Worm (Caenorhabditis elegans): Measurements from ENCODE around the gene pyt-1.

pyt-1 gene

ce11 chrV:10212027-10212426, 17.1 kb downstream of the pyt-1 start, which contains the start of gene zhit-3:
Gene zhit-3 (minus strand): TSS chrV:10212127.
- TF ChIP-seq daf-8 (GFP tag; IDR thresholded peaks at IDR 0.05) (no peak), lin-15B (tag; optimal IDR thresholded peaks at IDR 0.05) (no peak), nhr-237 (tag; optimal IDR thresholded peaks at IDR 0.05) (no peak), unc-62 (GFP tag; optimal IDR thresholded peaks at IDR 0.05 in 1 of 2) (no peak), unc-62 (tag; optimal IDR thresholded peaks at IDR 0.05) (no peak), zip-11 (GFP tag; IDR thresholded peaks at IDR 0.05) (no peak), mdt-29 (GFP tag; IDR thresholded peaks at IDR 0.05) (no peak), mxl-2 (GFP tag; conservative IDR thresholded peaks at IDR 0.05) (no peak), unc-130 (GFP tag; optimal IDR thresholded peaks at IDR 0.05) (no peak), lin-39 (tag; optimal IDR thresholded peaks at IDR 0.05) (no peak), hlh-30 (tag; optimal IDR thresholded peaks at IDR 0.05; ENCODE audit: insufficient read depth) (no peak), unc-39 (tag; optimal IDR thresholded peaks at IDR 0.05) (no peak), nhr-25 (tag; optimal IDR thresholded peaks at IDR 0.05; ENCODE audit: borderline replicate concordance, insufficient read depth) (no peak), nhr-48 (tag; optimal IDR thresholded peaks at IDR 0.05) (no peak), zip-2 (tag; optimal IDR thresholded peaks at IDR 0.05) (no peak)

- TF ChIP-seq duxl-1 (tag; optimal IDR thresholded peaks at IDR 0.05; ENCODE audit: poor library complexity) (peak; percentile 35), lin-38 (GFP tag; IDR thresholded peaks at IDR 0.05) (no peak), egl-43 (GFP tag; IDR thresholded peaks at IDR 0.05) (no peak), nhr-48 (tag; optimal IDR thresholded peaks at IDR 0.05) (no peak), mdt-29 (GFP tag; IDR thresholded peaks at IDR 0.05) (no peak), daf-16 (GFP tag; optimal IDR thresholded peaks at IDR 0.05) (no peak), daf-16 (tag; optimal IDR thresholded peaks at IDR 0.05) (no peak)
Observed at ce11 chrV:10210244-10210643, 18.9 kb downstream of the pyt-1 start, which contains the start of gene tftc-3. Gene tftc-3 (minus strand): TSS chrV:10210344.

- TF ChIP-seq mxl-2 (GFP tag; conservative IDR thresholded peaks at IDR 0.05) (no peak), F37D6.2 (tag; optimal IDR thresholded peaks at IDR 0.05) (no peak), ceh-82 (tag; optimal IDR thresholded peaks at IDR 0.05) (no peak), madf-9 (GFP tag; conservative IDR thresholded peaks at IDR 0.05) (no peak), ceh-32 (tag; optimal IDR thresholded peaks at IDR 0.05; ENCODE audit: poor library complexity) (no peak), mes-2 (tag; optimal IDR thresholded peaks at IDR 0.05; ENCODE audit: poor library complexity, severe bottlenecking) (no peak), ceh-62 (tag; optimal IDR thresholded peaks at IDR 0.05) (no peak), nhr-28 (tag; optimal IDR thresholded peaks at IDR 0.05) (no peak), arid-1 (GFP tag; conservative IDR thresholded peaks at IDR 0.05) (no peak), mdt-29 (GFP tag; IDR thresholded peaks at IDR 0.05) (no peak), mdl-1 (tag; optimal IDR thresholded peaks at IDR 0.05) (no peak), spr-3 (GFP tag; optimal IDR thresholded peaks at IDR 0.05) (no peak), egl-43 (GFP tag; IDR thresholded peaks at IDR 0.05) (no peak), zip-2 (tag; optimal IDR thresholded peaks at IDR 0.05) (no peak), dmd-9 (GFP tag; IDR thresholded peaks at IDR 0.05) (no peak), lin-1 (GFP tag; IDR thresholded peaks at IDR 0.05) (no peak), snpc-1.2 (GFP tag; IDR thresholded peaks at IDR 0.05) (no peak), daf-8 (GFP tag; IDR thresholded peaks at IDR 0.05) (no peak), F26F4.8 (GFP tag; conservative IDR thresholded peaks at IDR 0.05) (no peak)
Observed at ce11 chrV:10206502-10206901, 22.6 kb downstream of the pyt-1 start, which contains the start of gene rpc-25. Gene rpc-25 (minus strand): TSS chrV:10206602.

ce11 chrV:10205483-10205882, 23.6 kb downstream of the pyt-1 start, which contains the start of gene ZK856.16:
Gene ZK856.16 (minus strand): TSS chrV:10205583.
- TF ChIP-seq mep-1 (tag; optimal IDR thresholded peaks at IDR 0.05) (no peak), zip-11 (GFP tag; IDR thresholded peaks at IDR 0.05) (no peak), aha-1 (tag) (no peak), ama-1 (optimal IDR thresholded peaks at IDR 0.05) (no peak), ceh-32 (tag; optimal IDR thresholded peaks at IDR 0.05; ENCODE audit: poor library complexity) (no peak), lsy-2 (tag; optimal IDR thresholded peaks at IDR 0.05) (no peak), hif-1 (tag; optimal IDR thresholded peaks at IDR 0.05) (no peak), saeg-2 (GFP tag; IDR thresholded peaks at IDR 0.05) (no peak), madf-9 (GFP tag; conservative IDR thresholded peaks at IDR 0.05) (no peak), lin-15B (tag; optimal IDR thresholded peaks at IDR 0.05) (no peak), ceh-28 (tag; optimal IDR thresholded peaks at IDR 0.05) (no peak), T20F7.1 (GFP tag; optimal IDR thresholded peaks at IDR 0.05) (no peak)
